Fruit fly (Drosophila melanogaster) whole organism, prepupa: ENCODE results near the gene Tbca.

Source experiments
- Blimp-1 ChIP-seq: fragments of 200-800 bp; sonication (Bioruptor generic); optimal IDR thresholded peaks from 3 replicates; lab custom pipeline; 2017; ENCODE audit warnings: missing biosample characterization, missing genetic modification characterization, mild to moderate bottlenecking, moderate library complexity, missing genetic modification reagents
- CG10631 ChIP-seq: fragments of 200-800 bp; sonication (Bioruptor generic); optimal IDR thresholded peaks from 2 replicates; lab custom pipeline; 2016; ENCODE audit warnings: missing biosample characterization, missing genetic modification characterization
- CG11294 ChIP-seq: fragments of 200-800 bp; sonication (Bioruptor generic); IDR thresholded peaks from 2 replicates; pipeline ENCODE4 v1.3.6; 2022; ENCODE audit warnings: missing biosample characterization, missing genetic modification characterization
- CG11762 ChIP-seq: fragments of 200-800 bp; sonication (Bioruptor generic); optimal IDR thresholded peaks from 3 replicates; lab custom pipeline; 2016; ENCODE audit warnings: missing biosample characterization, missing genetic modification characterization; ENCODE audit not compliant: insufficient read depth
- CG11902 ChIP-seq: fragments of 200-800 bp; sonication (Bioruptor generic); optimal IDR thresholded peaks from 3 replicates; lab custom pipeline; 2016; ENCODE audit warnings: missing biosample characterization, missing genetic modification characterization
- CG15336 ChIP-seq: fragments of 200-800 bp; sonication (Bioruptor generic); IDR thresholded peaks from 2 replicates; pipeline ENCODE4 v1.3.6; 2022; ENCODE audit warnings: missing biosample characterization, missing genetic modification characterization
- CG1621 ChIP-seq: fragments of 200-800 bp; sonication (Bioruptor generic); optimal IDR thresholded peaks from 3 replicates; lab custom pipeline; 2018; ENCODE audit warnings: missing biosample characterization, mild to moderate bottlenecking, missing genetic modification characterization
- CG16779 ChIP-seq: fragments of 200-800 bp; sonication (Bioruptor generic); optimal IDR thresholded peaks from 3 replicates; lab custom pipeline; 2017; ENCODE audit warnings: missing biosample characterization, mild to moderate bottlenecking, missing genetic modification characterization
- CG31627 ChIP-seq: fragments of 200-800 bp; sonication (Bioruptor generic); optimal IDR thresholded peaks from 3 replicates; lab custom pipeline; 2016; ENCODE audit warnings: missing biosample characterization, missing genetic modification characterization
- CG34406 ChIP-seq: fragments of 200-800 bp; sonication (Bioruptor generic); optimal IDR thresholded peaks from 3 replicates; lab custom pipeline; 2016; ENCODE audit warnings: missing biosample characterization, missing genetic modification characterization
- CG4318 ChIP-seq: fragments of 200-800 bp; sonication (Bioruptor generic); optimal IDR thresholded peaks from 3 replicates; lab custom pipeline; 2017; ENCODE audit warnings: missing biosample characterization, mild to moderate bottlenecking, missing genetic modification characterization
- CG6163 ChIP-seq: fragments of 200-800 bp; sonication (Bioruptor generic); IDR thresholded peaks from 3 replicates; pipeline ENCODE4 v1.3.6; 2022; ENCODE audit warnings: missing biosample characterization, missing genetic modification characterization
- CG6276 ChIP-seq: fragments of 200-800 bp; sonication (Bioruptor generic); optimal IDR thresholded peaks from 2 replicates; lab custom pipeline; 2017; ENCODE audit warnings: missing biosample characterization, mild to moderate bottlenecking, missing genetic modification characterization
- CG6792 ChIP-seq: fragments of 200-800 bp; sonication (Bioruptor generic); optimal IDR thresholded peaks from 3 replicates; lab custom pipeline; 2016; ENCODE audit warnings: missing biosample characterization, missing genetic modification characterization
- CG6808 ChIP-seq: fragments of 200-800 bp; sonication (Bioruptor generic); optimal IDR thresholded peaks from 3 replicates; lab custom pipeline; 2017; ENCODE audit warnings: missing biosample characterization, missing genetic modification characterization, mild to moderate bottlenecking, moderate library complexity, missing genetic modification reagents
- CG6854 ChIP-seq: fragments of 200-800 bp; sonication (Bioruptor generic); optimal IDR thresholded peaks from 2 replicates; lab custom pipeline; 2017; ENCODE audit warnings: missing biosample characterization, mild to moderate bottlenecking, missing genetic modification characterization
- CG7368 ChIP-seq: fragments of 200-800 bp; sonication (Bioruptor generic); optimal IDR thresholded peaks from 3 replicates; lab custom pipeline; 2016; ENCODE audit warnings: missing biosample characterization, missing genetic modification characterization
- CG8119 ChIP-seq: fragments of 200-800 bp; sonication (Bioruptor generic); IDR thresholded peaks from 3 replicates; pipeline ENCODE4 v1.3.6; 2022; ENCODE audit warnings: missing biosample characterization, missing genetic modification characterization
- CG8319 ChIP-seq: fragments of 200-800 bp; sonication (Bioruptor generic); optimal IDR thresholded peaks from 3 replicates; lab custom pipeline; 2016; ENCODE audit warnings: missing biosample characterization, missing genetic modification characterization
- CG9139 ChIP-seq: fragments of 200-800 bp; sonication (Bioruptor generic); optimal IDR thresholded peaks from 3 replicates; lab custom pipeline; 2017; ENCODE audit warnings: missing biosample characterization, mild to moderate bottlenecking, missing genetic modification characterization
- Eip75B ChIP-seq: fragments of 200-800 bp; sonication (Bioruptor generic); optimal IDR thresholded peaks from 3 replicates; lab custom pipeline; 2016; ENCODE audit warnings: missing biosample characterization, missing genetic modification characterization
- Eip78C ChIP-seq: fragments of 200-800 bp; sonication (Bioruptor generic); peaks from one replicate; lab custom pipeline; 2016; ENCODE audit warnings: missing biosample characterization, missing genetic modification characterization
- Eip93F ChIP-seq: fragments of 200-800 bp; sonication (Bioruptor generic); optimal IDR thresholded peaks from 2 replicates; lab custom pipeline; 2016; ENCODE audit warnings: missing biosample characterization, mild to moderate bottlenecking, missing genetic modification characterization
- Gug ChIP-seq: fragments of 200-800 bp; sonication (Bioruptor generic); IDR thresholded peaks from 2 replicates; pipeline ENCODE4 v1.3.6; 2022; ENCODE audit warnings: missing biosample characterization, missing genetic modification characterization
- Hr38 ChIP-seq: sonication (Bioruptor generic); optimal IDR thresholded peaks from 2 replicates; lab custom pipeline; 2016; ENCODE audit warnings: missing biosample characterization, missing genetic modification characterization
- Hr39 ChIP-seq: fragments of 200-800 bp; sonication (Bioruptor generic); optimal IDR thresholded peaks from 2 replicates; lab custom pipeline; 2016; ENCODE audit warnings: missing biosample characterization, missing genetic modification characterization
- Lpt ChIP-seq: fragments of 200-800 bp; sonication (Bioruptor generic); optimal IDR thresholded peaks from 3 replicates; lab custom pipeline; 2016; ENCODE audit warnings: missing biosample characterization, missing genetic modification characterization
- Met ChIP-seq: fragments of 200-800 bp; sonication (Bioruptor generic); optimal IDR thresholded peaks from 3 replicates; lab custom pipeline; 2016; ENCODE audit warnings: missing biosample characterization, missing genetic modification characterization
- OdsH ChIP-seq: fragments of 200-800 bp; sonication (Bioruptor generic); optimal IDR thresholded peaks from 3 replicates; lab custom pipeline; 2016; ENCODE audit warnings: missing biosample characterization, missing genetic modification characterization
- Smox ChIP-seq: fragments of 200-800 bp; sonication (Bioruptor generic); optimal IDR thresholded peaks from 3 replicates; lab custom pipeline; 2016; ENCODE audit warnings: missing biosample characterization, missing genetic modification characterization
- Sox102F ChIP-seq: fragments of 200-800 bp; sonication (Bioruptor generic); optimal IDR thresholded peaks from 2 replicates; lab custom pipeline; 2016; ENCODE audit warnings: missing biosample characterization, mild to moderate bottlenecking, missing genetic modification characterization
- Sox14 ChIP-seq: fragments of 200-800 bp; sonication (Bioruptor generic); optimal IDR thresholded peaks from 3 replicates; lab custom pipeline; 2016; ENCODE audit warnings: missing biosample characterization, missing genetic modification characterization
- Sox15 ChIP-seq: fragments of 200-800 bp; sonication (Bioruptor generic); optimal IDR thresholded peaks from 3 replicates; lab custom pipeline; 2016; ENCODE audit warnings: missing biosample characterization, missing genetic modification characterization
- acj6 ChIP-seq: fragments of 200-800 bp; sonication (Bioruptor generic); optimal IDR thresholded peaks from 3 replicates; lab custom pipeline; 2016; ENCODE audit warnings: missing biosample characterization, missing genetic modification characterization
- dac ChIP-seq: fragments of 200-800 bp; sonication (Bioruptor generic); optimal IDR thresholded peaks from 2 replicates; lab custom pipeline; 2017; ENCODE audit warnings: missing biosample characterization, mild to moderate bottlenecking, missing genetic modification characterization
- dsx ChIP-seq: fragments of 200-800 bp; optimal IDR thresholded peaks from 3 replicates; lab custom pipeline; 2019; ENCODE audit warnings: missing biosample characterization, mild to moderate bottlenecking, missing genetic modification characterization, moderate library complexity; ENCODE audit not compliant: poor library complexity, severe bottlenecking
- eg ChIP-seq: fragments of 200-800 bp; sonication (Bioruptor generic); IDR thresholded peaks from 3 replicates; pipeline ENCODE4 v1.3.6; 2022; ENCODE audit warnings: missing biosample characterization, missing genetic modification characterization
- fd85E ChIP-seq: fragments of 200-800 bp; sonication (Bioruptor generic); optimal IDR thresholded peaks from 3 replicates; lab custom pipeline; 2016; ENCODE audit warnings: missing biosample characterization, missing genetic modification characterization
- fkh ChIP-seq: fragments of 200-800 bp; sonication (Bioruptor generic); optimal IDR thresholded peaks from 3 replicates; lab custom pipeline; 2017; ENCODE audit warnings: missing biosample characterization, mild to moderate bottlenecking, missing genetic modification characterization, moderate library complexity
- lz ChIP-seq: fragments of 200-800 bp; sonication (Bioruptor generic); optimal IDR thresholded peaks from 3 replicates; lab custom pipeline; 2016; ENCODE audit warnings: missing biosample characterization, missing genetic modification characterization
- net ChIP-seq: fragments of 200-800 bp; sonication (Bioruptor generic); optimal IDR thresholded peaks from 3 replicates; lab custom pipeline; 2016; ENCODE audit warnings: missing biosample characterization, missing genetic modification characterization
- pdm3 ChIP-seq: fragments of 200-800 bp; sonication (Bioruptor generic); optimal IDR thresholded peaks from 3 replicates; lab custom pipeline; 2016; ENCODE audit warnings: missing biosample characterization, missing genetic modification characterization
- spab ChIP-seq: fragments of 200-800 bp; sonication (Bioruptor generic); optimal IDR thresholded peaks from 2 replicates; lab custom pipeline; 2017; ENCODE audit warnings: missing biosample characterization, mild to moderate bottlenecking, missing genetic modification characterization, missing genetic modification reagents
- ss ChIP-seq, 2 experiments: fragments of 200-800 bp; sonication (Bioruptor generic); optimal IDR thresholded peaks; 2 replicates in 1 of 2; 3 replicates in 1 of 2; lab custom pipeline; 2017 to 2018; ENCODE audit warnings: mild to moderate bottlenecking in 2 of 2, missing biosample characterization in 2 of 2, missing genetic modification characterization in 2 of 2, moderate library complexity in 1 of 2
- svp ChIP-seq: fragments of 200-800 bp; sonication (Bioruptor generic); peaks from one replicate; lab custom pipeline; 2016; ENCODE audit warnings: missing biosample characterization, missing genetic modification characterization
- topi ChIP-seq: fragments of 200-800 bp; sonication (Bioruptor generic); optimal IDR thresholded peaks from 3 replicates; lab custom pipeline; 2016; ENCODE audit warnings: missing biosample characterization, missing genetic modification characterization
- vri ChIP-seq: fragments of 200-800 bp; sonication (Bioruptor generic); optimal IDR thresholded peaks from 3 replicates; lab custom pipeline; 2016; ENCODE audit warnings: missing biosample characterization, mild to moderate bottlenecking, missing genetic modification characterization

The Tbca gene

dm6 chr3R:31767528-31767927 is 24.2 kb downstream of the Tbca start (continued):
- TF ChIP-seq Met (GFP tag; lab: Kevin White, UChicago) (no peak), vri (no peak), fkh (GFP tag; lab: Kevin White, UChicago) (no peak), CG11294 (GFP tag; lab: Robert Waterston, UW) (no peak), Hr38 (GFP tag; lab: Kevin White, UChicago) (no peak), CG8119 (GFP tag; lab: Robert Waterston, UW) (peak; percentile 60), CG6276 (peak; percentile 58), CG11762 (GFP tag; lab: Kevin White, UChicago) (peak; percentile 36), Smox (GFP tag; lab: Kevin White, UChicago) (no peak), CG6792 (GFP tag; lab: Kevin White, UChicago) (peak; percentile 31), Eip93F (no peak), dsx (no peak), CG7368 (GFP tag; lab: Kevin White, UChicago) (peak; percentile 23), OdsH (GFP tag; lab: Kevin White, UChicago) (peak; percentile 71), Sox102F (no peak), CG11902 (GFP tag; lab: Kevin White, UChicago) (peak; percentile 23), CG6163 (no peak), Eip78C (GFP tag; lab: Kevin White, UChicago) (peak; percentile 92), topi (GFP tag; lab: Kevin White, UChicago) (peak; percentile 3), fd85E (GFP tag; lab: Kevin White, UChicago) (no peak), lz (GFP tag; lab: Kevin White, UChicago) (peak; percentile 10), CG9139 (GFP tag; lab: Kevin White, UChicago) (no peak), svp (GFP tag; lab: Kevin White, UChicago) (peak; percentile 78), Hr39 (GFP tag; lab: Kevin White, UChicago) (no peak), acj6 (GFP tag; lab: Kevin White, UChicago) (peak; percentile 59), eg (GFP tag; lab: Robert Waterston, UW) (no peak), ss (GFP tag; optimal IDR thresholded peaks at IDR 0.05; lab: Kevin White, UChicago) (no peak), CG4318 (GFP tag; lab: Kevin White, UChicago) (peak; percentile 57), CG1621 (tag; lab: Kevin White, UChicago) (no peak), CG34406 (GFP tag; lab: Kevin White, UChicago) (peak; percentile 50)

DNA sequence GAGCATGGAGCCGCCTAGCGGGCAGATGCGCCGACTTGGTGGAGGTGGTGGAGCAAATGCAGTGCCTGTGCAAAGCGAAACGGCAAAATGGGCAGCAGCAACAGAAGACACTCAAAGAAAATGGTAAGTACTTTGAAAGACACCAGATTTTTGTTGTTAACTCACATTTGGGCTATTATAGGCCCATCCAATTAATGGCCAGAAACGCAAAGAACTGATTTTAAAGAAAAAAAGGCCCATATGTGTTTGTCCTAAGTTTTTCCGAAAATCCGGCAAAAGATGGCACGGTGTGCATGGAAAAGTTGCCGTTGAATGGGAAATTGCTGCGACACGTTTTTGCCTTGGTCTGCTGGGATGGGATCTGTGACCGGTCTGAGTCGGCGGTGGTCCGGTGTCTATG is 24.9 kb downstream of the Tbca start:
- TF ChIP-seq Gug (GFP tag; lab: Robert Waterston, UW) (peak; percentile 65), vri (no peak), lz (GFP tag; lab: Kevin White, UChicago) (no peak), CG11294 (GFP tag; lab: Robert Waterston, UW) (peak; percentile 28; the same call in 1 of the 2 replicates), CG6163 (peak; percentile 83), CG31627 (GFP tag; lab: Kevin White, UChicago) (no peak), Eip78C (GFP tag; lab: Kevin White, UChicago) (peak; percentile 91), Blimp-1 (GFP tag; lab: Kevin White, UChicago) (no peak), CG1621 (tag; lab: Kevin White, UChicago) (no peak), Eip93F (no peak), CG15336 (GFP tag; lab: Robert Waterston, UW) (peak; percentile 88), CG8319 (no peak), net (GFP tag; lab: Kevin White, UChicago) (peak; percentile 52), CG11902 (GFP tag; lab: Kevin White, UChicago) (no peak), ss (GFP tag; optimal IDR thresholded peaks at IDR 0.05; lab: Kevin White, UChicago) (peak in 1 of 2 experiments; percentile 6), Sox14 (GFP tag; lab: Kevin White, UChicago) (peak; percentile 63), CG6792 (GFP tag; lab: Kevin White, UChicago) (no peak), fkh (GFP tag; lab: Kevin White, UChicago) (no peak), CG8119 (GFP tag; lab: Robert Waterston, UW) (peak; percentile 86), pdm3 (peak; percentile 57), CG6808 (GFP tag; lab: Kevin White, UChicago) (peak; percentile 19), Smox (GFP tag; lab: Kevin White, UChicago) (no peak), CG9139 (GFP tag; lab: Kevin White, UChicago) (no peak), Eip75B (GFP tag; lab: Kevin White, UChicago) (peak; percentile 35), Lpt (GFP tag; lab: Kevin White, UChicago) (peak; percentile 84), dac (GFP tag; lab: Kevin White, UChicago) (peak; percentile 77), CG7368 (GFP tag; lab: Kevin White, UChicago) (peak; percentile 47), CG6854 (no peak), dsx (no peak), svp (GFP tag; lab: Kevin White, UChicago) (peak; percentile 38), spab (GFP tag; lab: Kevin White, UChicago) (peak; percentile 12), CG10631 (GFP tag; lab: Kevin White, UChicago) (peak; percentile 68), eg (GFP tag; lab: Robert Waterston, UW) (peak; percentile 88), OdsH (GFP tag; lab: Kevin White, UChicago) (peak; percentile 53), fd85E (GFP tag; lab: Kevin White, UChicago) (no peak), CG34406 (GFP tag; lab: Kevin White, UChicago) (no peak), Sox15 (GFP tag; lab: Kevin White, UChicago) (no peak), CG16779 (tag; lab: Kevin White, UChicago) (peak; percentile 50)
